Fruit fly (Drosophila melanogaster): ENCODE results near the gene Afti.

Afti gene

DNA sequence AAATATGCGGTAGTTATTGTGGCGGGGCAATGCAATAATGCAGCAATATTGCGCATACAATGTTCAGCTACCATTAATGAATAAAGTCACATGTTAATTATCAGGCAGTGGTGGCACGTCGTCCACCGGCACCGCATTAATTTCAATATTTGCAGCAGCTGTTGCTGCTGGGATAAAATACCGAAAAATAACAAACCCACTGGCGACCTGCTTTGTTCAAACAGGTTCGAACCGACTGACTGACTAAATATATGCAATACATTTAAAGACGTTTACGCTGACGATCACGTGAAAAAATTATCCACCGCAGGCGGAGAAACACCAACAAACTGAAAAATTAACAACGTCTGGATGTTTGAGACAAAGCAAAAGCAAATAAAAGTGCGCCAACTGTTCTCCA is 29.0 kb downstream of the Afti start (continued):
- TF ChIP-seq Drgx (GFP tag; IDR thresholded peaks at IDR 0.05) (0 out of 2 replicates have a peak, but pooled peaks have one; percentile 8), CG1603 (tag; optimal IDR thresholded peaks at IDR 0.05) (no peak), CG4282 (GFP tag; optimal IDR thresholded peaks at IDR 0.05) (no peak)

DNA sequence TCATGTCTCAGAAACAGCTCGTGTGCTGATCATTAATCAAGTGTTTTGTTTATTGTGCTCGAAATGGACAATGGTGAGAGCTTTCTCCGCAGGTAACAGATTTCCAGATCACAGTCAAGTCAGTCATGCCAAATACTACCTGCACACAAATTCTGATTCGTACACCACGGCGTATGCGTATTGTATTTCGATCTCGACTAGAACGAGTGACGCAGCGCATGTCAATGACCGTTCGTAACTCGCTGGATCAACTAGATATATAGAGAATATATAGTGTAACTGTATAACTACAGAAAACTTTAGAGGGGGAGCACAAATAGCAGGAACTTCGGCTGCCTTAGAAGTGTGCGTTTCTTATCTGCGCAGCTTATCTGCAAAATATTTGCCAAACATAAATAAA is 29.8 kb downstream of the Afti start:
- TF ChIP-seq sens (GFP tag) (peak; percentile 42), Fer3 (tag; optimal IDR thresholded peaks at IDR 0.05) (no peak), ATbp (GFP tag; optimal IDR thresholded peaks at IDR 0.05) (no peak), gfzf (GFP tag; optimal IDR thresholded peaks at IDR 0.05) (no peak), CG1024 (GFP tag; IDR thresholded peaks at IDR 0.05) (no peak), Atf3 (GFP tag; optimal IDR thresholded peaks at IDR 0.05) (no peak), chif (GFP tag; optimal IDR thresholded peaks at IDR 0.05) (no peak), Med (GFP tag) (peak; percentile 52), Hmr (GFP tag; optimal IDR thresholded peaks at IDR 0.05) (peak; percentile 18), H2.0 (GFP tag; IDR thresholded peaks at IDR 0.05) (no peak), CG3838 (GFP tag; optimal IDR thresholded peaks at IDR 0.05) (no peak), Hr3 (GFP tag; optimal IDR thresholded peaks at IDR 0.05) (no peak), BtbVII (GFP tag; optimal IDR thresholded peaks at IDR 0.05) (peak; percentile 21), C15 (GFP tag; IDR thresholded peaks at IDR 0.05) (no peak), Dp (GFP tag; optimal IDR thresholded peaks at IDR 0.05) (no peak), CG34224 (GFP tag; IDR thresholded peaks at IDR 0.05; ENCODE audit: partially characterized antibody) (no peak), CkIIα-i1 (GFP tag; IDR thresholded peaks at IDR 0.05) (no peak), ewg (GFP tag; optimal IDR thresholded peaks at IDR 0.05) (no peak), CG18599 (GFP tag; optimal IDR thresholded peaks at IDR 0.05) (peak; percentile 24), Dek (tag; optimal IDR thresholded peaks at IDR 0.05) (no peak), Max (GFP tag; optimal IDR thresholded peaks at IDR 0.05) (no peak), CG1647 (GFP tag; optimal IDR thresholded peaks at IDR 0.05) (no peak), usp (GFP tag; optimal IDR thresholded peaks at IDR 0.05) (no peak), ham (GFP tag; IDR thresholded peaks at IDR 0.05) (no peak)

DNA sequence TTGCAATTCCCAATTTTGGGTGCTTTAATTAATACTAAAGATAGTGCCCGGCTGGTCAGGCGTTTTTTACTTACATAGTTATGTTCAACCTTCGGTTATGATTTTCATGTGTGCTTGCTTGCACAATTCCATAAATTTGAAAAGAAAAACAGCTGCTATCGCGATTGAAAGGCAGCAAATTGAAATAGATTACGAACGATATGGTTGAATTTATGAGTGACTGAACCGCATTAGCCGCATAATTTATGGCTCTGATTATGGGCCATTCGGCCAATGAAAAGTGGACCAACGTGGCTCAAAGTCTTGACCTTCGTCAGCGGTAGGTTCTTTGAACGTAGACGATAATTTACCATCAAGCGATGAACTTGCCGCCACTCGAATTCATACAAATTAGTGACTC is 30.4 kb downstream of the Afti start:
- TF ChIP-seq lab (GFP tag; optimal IDR thresholded peaks at IDR 0.05) (peak; percentile 14), Pdp1 (GFP tag; optimal IDR thresholded peaks at IDR 0.05) (peak in 1 of 2 experiments; percentile 27), grn (GFP tag; optimal IDR thresholded peaks at IDR 0.05) (peak; percentile 86), cwo (GFP tag; optimal IDR thresholded peaks at IDR 0.05) (peak; percentile 17), chinmo (GFP tag; IDR thresholded peaks at IDR 0.05; ENCODE audit: partially characterized antibody) (peak; percentile 70; the same call in 1 of the 4 replicates), salm (tag; optimal IDR thresholded peaks at IDR 0.05) (peak; percentile 19), CG34376 (GFP tag; optimal IDR thresholded peaks at IDR 0.05) (peak; percentile 67), nau (GFP tag; optimal IDR thresholded peaks at IDR 0.05) (no peak), slbo (GFP tag; IDR thresholded peaks at IDR 0.05) (no peak), Nf-YC (tag; optimal IDR thresholded peaks at IDR 0.05) (peak; percentile 28), Med (GFP tag) (peak; percentile 27), CG4730 (GFP tag; IDR thresholded peaks at IDR 0.05) (no peak), CG4282 (GFP tag; optimal IDR thresholded peaks at IDR 0.05) (no peak), sug (tag; optimal IDR thresholded peaks at IDR 0.05) (peak; percentile 89), mirr (GFP tag; optimal IDR thresholded peaks at IDR 0.05) (peak; percentile 89), CG14014 (GFP tag; IDR thresholded peaks at IDR 0.05) (no peak), Hsf (GFP tag; optimal IDR thresholded peaks at IDR 0.05) (no peak), exex (tag; optimal IDR thresholded peaks at IDR 0.05) (peak; percentile 97), pan (optimal IDR thresholded peaks at IDR 0.05) (no peak), pan (GFP tag; optimal IDR thresholded peaks at IDR 0.05 in 1 of 2, IDR thresholded peaks at IDR 0.05 in 1 of 2) (peak in 1 of 2 experiments; percentile 34), CG14441 (GFP tag; IDR thresholded peaks at IDR 0.05) (0 out of 2 replicates have a peak, but pooled peaks have one; percentile 23), Nf-YB (GFP tag; optimal IDR thresholded peaks at IDR 0.05) (peak; percentile 19), CG15601 (tag; optimal IDR thresholded peaks at IDR 0.05) (peak; percentile 19), sd (tag; optimal IDR thresholded peaks at IDR 0.05) (peak; percentile 11)

Measured in whole organism, embryonic.